Fruit fly (Drosophila melanogaster): Measurements from ENCODE around the gene CG12986.

The CG12986 gene

dm6 chrX:17802353-17803121 lies 16.9 kb downstream of the CG12986 start (continued):
- TF ChIP-seq CG5180 (GFP tag; optimal IDR thresholded peaks at IDR 0.05), result no peak
- no peak for TF ChIP-seq CG3407 (GFP tag; optimal IDR thresholded peaks at IDR 0.05)
- TF ChIP-seq hkb (optimal IDR thresholded peaks at IDR 0.05), result no peak
- peak; percentile 18; the same call in 1 of the 2 replicates for TF ChIP-seq hkb (GFP tag; IDR thresholded peaks at IDR 0.05)
- peak; percentile 66 for TF ChIP-seq CG11504 (tag; optimal IDR thresholded peaks at IDR 0.05)
- TF ChIP-seq CG8290 (GFP tag; optimal IDR thresholded peaks at IDR 0.05), result no peak
- TF ChIP-seq CG8290 (tag; optimal IDR thresholded peaks at IDR 0.05), result no peak
- TF ChIP-seq Asciz (GFP tag; optimal IDR thresholded peaks at IDR 0.05), result no peak
- no peak for TF ChIP-seq Elba2 (GFP tag; optimal IDR thresholded peaks at IDR 0.05)
- peak; percentile 26; the same call in 1 of the 2 replicates for TF ChIP-seq CG4730 (GFP tag; IDR thresholded peaks at IDR 0.05)
- no peak for TF ChIP-seq jigr1 (GFP tag; IDR thresholded peaks at IDR 0.05)
- TF ChIP-seq Atf6 (GFP tag; IDR thresholded peaks at IDR 0.05), result no peak
- no peak for TF ChIP-seq ro (GFP tag; IDR thresholded peaks at IDR 0.05)
- TF ChIP-seq CG6813 (GFP tag; optimal IDR thresholded peaks at IDR 0.05), result peak; percentile 2
- TF ChIP-seq CG13123 (GFP tag; optimal IDR thresholded peaks at IDR 0.05), result no peak
- no peak for TF ChIP-seq CG17186 (GFP tag; optimal IDR thresholded peaks at IDR 0.05)
- TF ChIP-seq B-H1 (GFP tag; IDR thresholded peaks at IDR 0.05), result no peak
- no peak; the same call in 2 of the 3 replicates for TF ChIP-seq CG34422 (GFP tag; IDR thresholded peaks at IDR 0.05)
- no peak for TF ChIP-seq CG18764 (GFP tag; optimal IDR thresholded peaks at IDR 0.05)
- no peak for TF ChIP-seq CG10654 (GFP tag; optimal IDR thresholded peaks at IDR 0.05)
- no peak for TF ChIP-seq slp2 (GFP tag; optimal IDR thresholded peaks at IDR 0.05)
- TF ChIP-seq fd64A (GFP tag; optimal IDR thresholded peaks at IDR 0.05), result no peak
- no peak for TF ChIP-seq btn (GFP tag; optimal IDR thresholded peaks at IDR 0.05)
- TF ChIP-seq sug (tag; optimal IDR thresholded peaks at IDR 0.05), result no peak
- TF ChIP-seq CG6175 (GFP tag; IDR thresholded peaks at IDR 0.05), result no peak
- TF ChIP-seq Tbp (GFP tag; optimal IDR thresholded peaks at IDR 0.05), result no peak
- no peak for TF ChIP-seq crp (GFP tag; optimal IDR thresholded peaks at IDR 0.05)
- no peak for TF ChIP-seq pan (optimal IDR thresholded peaks at IDR 0.05)
- TF ChIP-seq pan (GFP tag; optimal IDR thresholded peaks at IDR 0.05 in 1 of 2, IDR thresholded peaks at IDR 0.05 in 1 of 2), result no peak
- TF ChIP-seq CG33557 (GFP tag; optimal IDR thresholded peaks at IDR 0.05), result no peak
- no peak for TF ChIP-seq CG1233 (GFP tag; optimal IDR thresholded peaks at IDR 0.05)
- no peak for TF ChIP-seq ERR (GFP tag; optimal IDR thresholded peaks at IDR 0.05)
- no peak for TF ChIP-seq CG9797 (GFP tag; optimal IDR thresholded peaks at IDR 0.05)
- TF ChIP-seq Eip74EF (GFP tag; optimal IDR thresholded peaks at IDR 0.05), result no peak
- no peak for TF ChIP-seq CG17568 (GFP tag; optimal IDR thresholded peaks at IDR 0.05)
- TF ChIP-seq lov (optimal IDR thresholded peaks at IDR 0.05), result no peak
- TF ChIP-seq lov (GFP tag; IDR thresholded peaks at IDR 0.05), result no peak
- TF ChIP-seq CG11093 (GFP tag; IDR thresholded peaks at IDR 0.05), result 0 out of 3 replicates have a peak, but pooled peaks have one; percentile 32
- TF ChIP-seq gt (GFP tag; IDR thresholded peaks at IDR 0.05), result no peak
- no peak for TF ChIP-seq HLHmδ (GFP tag; optimal IDR thresholded peaks at IDR 0.05)
- TF ChIP-seq twi (tag; optimal IDR thresholded peaks at IDR 0.05), result no peak
- TF ChIP-seq CG3995 (GFP tag; optimal IDR thresholded peaks at IDR 0.05), result no peak
- TF ChIP-seq gsb (GFP tag; IDR thresholded peaks at IDR 0.05), result no peak
- TF ChIP-seq pros (GFP tag; optimal IDR thresholded peaks at IDR 0.05), result no peak
- TF ChIP-seq tio (GFP tag; optimal IDR thresholded peaks at IDR 0.05), result peak; percentile 28
- TF ChIP-seq Doc3 (GFP tag; IDR thresholded peaks at IDR 0.05; ENCODE audit: partially characterized antibody), result no peak
- no peak for TF ChIP-seq CG10959 (GFP tag; IDR thresholded peaks at IDR 0.05)
- peak; percentile 86 for TF ChIP-seq crol (GFP tag; IDR thresholded peaks at IDR 0.05)
- no peak for TF ChIP-seq Hr78 (GFP tag; optimal IDR thresholded peaks at IDR 0.05)
- TF ChIP-seq gem (tag; optimal IDR thresholded peaks at IDR 0.05), result peak; percentile 72
